Fruit fly (Drosophila melanogaster) whole organism, prepupa: ENCODE measurements around the gene sti.

Experiments used
- Blimp-1 ChIP-seq: fragments of 200-800 bp; sonication (Bioruptor generic); optimal IDR thresholded peaks from 3 replicates; lab custom pipeline; 2017; ENCODE audit warnings: missing biosample characterization, missing genetic modification characterization, mild to moderate bottlenecking, moderate library complexity, missing genetic modification reagents
- CG10631 ChIP-seq: fragments of 200-800 bp; sonication (Bioruptor generic); optimal IDR thresholded peaks from 2 replicates; lab custom pipeline; 2016; ENCODE audit warnings: missing biosample characterization, missing genetic modification characterization
- CG10669 ChIP-seq: fragments of 200-800 bp; sonication (Bioruptor generic); optimal IDR thresholded peaks from 3 replicates; lab custom pipeline; 2018; ENCODE audit warnings: missing biosample characterization, mild to moderate bottlenecking, missing genetic modification characterization, moderate library complexity
- CG11762 ChIP-seq: fragments of 200-800 bp; sonication (Bioruptor generic); optimal IDR thresholded peaks from 3 replicates; lab custom pipeline; 2016; ENCODE audit warnings: missing biosample characterization, missing genetic modification characterization; ENCODE audit not compliant: insufficient read depth
- CG11902 ChIP-seq: fragments of 200-800 bp; sonication (Bioruptor generic); optimal IDR thresholded peaks from 3 replicates; lab custom pipeline; 2016; ENCODE audit warnings: missing biosample characterization, missing genetic modification characterization
- CG15336 ChIP-seq: fragments of 200-800 bp; sonication (Bioruptor generic); IDR thresholded peaks from 2 replicates; pipeline ENCODE4 v1.3.6; 2022; ENCODE audit warnings: missing biosample characterization, missing genetic modification characterization
- CG1621 ChIP-seq: fragments of 200-800 bp; sonication (Bioruptor generic); optimal IDR thresholded peaks from 3 replicates; lab custom pipeline; 2018; ENCODE audit warnings: missing biosample characterization, mild to moderate bottlenecking, missing genetic modification characterization
- CG16779 ChIP-seq: fragments of 200-800 bp; sonication (Bioruptor generic); optimal IDR thresholded peaks from 3 replicates; lab custom pipeline; 2017; ENCODE audit warnings: missing biosample characterization, mild to moderate bottlenecking, missing genetic modification characterization
- CG31627 ChIP-seq: fragments of 200-800 bp; sonication (Bioruptor generic); optimal IDR thresholded peaks from 3 replicates; lab custom pipeline; 2016; ENCODE audit warnings: missing biosample characterization, missing genetic modification characterization
- CG34406 ChIP-seq: fragments of 200-800 bp; sonication (Bioruptor generic); optimal IDR thresholded peaks from 3 replicates; lab custom pipeline; 2016; ENCODE audit warnings: missing biosample characterization, missing genetic modification characterization
- CG3919 ChIP-seq: fragments of 200-800 bp; sonication (Bioruptor generic); optimal IDR thresholded peaks from 3 replicates; lab custom pipeline; 2016; ENCODE audit warnings: missing biosample characterization, missing genetic modification characterization
- CG4318 ChIP-seq: fragments of 200-800 bp; sonication (Bioruptor generic); optimal IDR thresholded peaks from 3 replicates; lab custom pipeline; 2017; ENCODE audit warnings: missing biosample characterization, mild to moderate bottlenecking, missing genetic modification characterization
- CG6163 ChIP-seq: fragments of 200-800 bp; sonication (Bioruptor generic); IDR thresholded peaks from 3 replicates; pipeline ENCODE4 v1.3.6; 2022; ENCODE audit warnings: missing biosample characterization, missing genetic modification characterization
- CG6276 ChIP-seq: fragments of 200-800 bp; sonication (Bioruptor generic); optimal IDR thresholded peaks from 2 replicates; lab custom pipeline; 2017; ENCODE audit warnings: missing biosample characterization, mild to moderate bottlenecking, missing genetic modification characterization
- CG6792 ChIP-seq: fragments of 200-800 bp; sonication (Bioruptor generic); optimal IDR thresholded peaks from 3 replicates; lab custom pipeline; 2016; ENCODE audit warnings: missing biosample characterization, missing genetic modification characterization
- CG6854 ChIP-seq: fragments of 200-800 bp; sonication (Bioruptor generic); optimal IDR thresholded peaks from 2 replicates; lab custom pipeline; 2017; ENCODE audit warnings: missing biosample characterization, mild to moderate bottlenecking, missing genetic modification characterization
- CG7368 ChIP-seq: fragments of 200-800 bp; sonication (Bioruptor generic); optimal IDR thresholded peaks from 3 replicates; lab custom pipeline; 2016; ENCODE audit warnings: missing biosample characterization, missing genetic modification characterization
- CG8119 ChIP-seq: fragments of 200-800 bp; sonication (Bioruptor generic); IDR thresholded peaks from 3 replicates; pipeline ENCODE4 v1.3.6; 2022; ENCODE audit warnings: missing biosample characterization, missing genetic modification characterization
- CG8319 ChIP-seq: fragments of 200-800 bp; sonication (Bioruptor generic); optimal IDR thresholded peaks from 3 replicates; lab custom pipeline; 2016; ENCODE audit warnings: missing biosample characterization, missing genetic modification characterization
- CG8632 ChIP-seq: fragments of 200-800 bp; sonication (Bioruptor generic); optimal IDR thresholded peaks from 3 replicates; lab custom pipeline; 2016; ENCODE audit warnings: missing biosample characterization, missing genetic modification characterization
- Eip75B ChIP-seq: fragments of 200-800 bp; sonication (Bioruptor generic); optimal IDR thresholded peaks from 3 replicates; lab custom pipeline; 2016; ENCODE audit warnings: missing biosample characterization, missing genetic modification characterization
- Ets21C ChIP-seq: fragments of 200-800 bp; sonication (Bioruptor generic); optimal IDR thresholded peaks from 3 replicates; lab custom pipeline; 2016; ENCODE audit warnings: missing biosample characterization, missing genetic modification characterization
- Gug ChIP-seq: fragments of 200-800 bp; sonication (Bioruptor generic); IDR thresholded peaks from 2 replicates; pipeline ENCODE4 v1.3.6; 2022; ENCODE audit warnings: missing biosample characterization, missing genetic modification characterization
- Hr38 ChIP-seq: sonication (Bioruptor generic); optimal IDR thresholded peaks from 2 replicates; lab custom pipeline; 2016; ENCODE audit warnings: missing biosample characterization, missing genetic modification characterization
- Hr4 ChIP-seq: fragments of 200-800 bp; sonication (Bioruptor generic); optimal IDR thresholded peaks from 3 replicates; lab custom pipeline; 2016; ENCODE audit warnings: missing biosample characterization, missing genetic modification characterization
- Lpt ChIP-seq: fragments of 200-800 bp; sonication (Bioruptor generic); optimal IDR thresholded peaks from 3 replicates; lab custom pipeline; 2016; ENCODE audit warnings: missing biosample characterization, missing genetic modification characterization
- Smox ChIP-seq: fragments of 200-800 bp; sonication (Bioruptor generic); optimal IDR thresholded peaks from 3 replicates; lab custom pipeline; 2016; ENCODE audit warnings: missing biosample characterization, missing genetic modification characterization
- Sox102F ChIP-seq: fragments of 200-800 bp; sonication (Bioruptor generic); optimal IDR thresholded peaks from 2 replicates; lab custom pipeline; 2016; ENCODE audit warnings: missing biosample characterization, mild to moderate bottlenecking, missing genetic modification characterization
- Sox14 ChIP-seq: fragments of 200-800 bp; sonication (Bioruptor generic); optimal IDR thresholded peaks from 3 replicates; lab custom pipeline; 2016; ENCODE audit warnings: missing biosample characterization, missing genetic modification characterization
- achi ChIP-seq: fragments of 200-800 bp; sonication (Bioruptor generic); optimal IDR thresholded peaks from 3 replicates; lab custom pipeline; 2016; ENCODE audit warnings: missing biosample characterization, missing genetic modification characterization
- acj6 ChIP-seq: fragments of 200-800 bp; sonication (Bioruptor generic); optimal IDR thresholded peaks from 3 replicates; lab custom pipeline; 2016; ENCODE audit warnings: missing biosample characterization, missing genetic modification characterization
- cyc ChIP-seq: fragments of 200-800 bp; sonication (Bioruptor generic); optimal IDR thresholded peaks from 3 replicates; lab custom pipeline; 2016; ENCODE audit warnings: missing biosample characterization, missing genetic modification characterization
- eg ChIP-seq: fragments of 200-800 bp; sonication (Bioruptor generic); IDR thresholded peaks from 3 replicates; pipeline ENCODE4 v1.3.6; 2022; ENCODE audit warnings: missing biosample characterization, missing genetic modification characterization
- esn ChIP-seq: fragments of 200-800 bp; sonication (Bioruptor generic); optimal IDR thresholded peaks from 2 replicates; lab custom pipeline; 2016; ENCODE audit warnings: missing biosample characterization, mild to moderate bottlenecking, missing genetic modification characterization, moderate library complexity
- fd59A ChIP-seq: fragments of 200-800 bp; sonication (Bioruptor generic); optimal IDR thresholded peaks from 2 replicates; lab custom pipeline; 2017; ENCODE audit warnings: missing biosample characterization, mild to moderate bottlenecking, missing genetic modification characterization, missing genetic modification reagents
- fd85E ChIP-seq: fragments of 200-800 bp; sonication (Bioruptor generic); optimal IDR thresholded peaks from 3 replicates; lab custom pipeline; 2016; ENCODE audit warnings: missing biosample characterization, missing genetic modification characterization
- fkh ChIP-seq: fragments of 200-800 bp; sonication (Bioruptor generic); optimal IDR thresholded peaks from 3 replicates; lab custom pipeline; 2017; ENCODE audit warnings: missing biosample characterization, mild to moderate bottlenecking, missing genetic modification characterization, moderate library complexity
- lz ChIP-seq: fragments of 200-800 bp; sonication (Bioruptor generic); optimal IDR thresholded peaks from 3 replicates; lab custom pipeline; 2016; ENCODE audit warnings: missing biosample characterization, missing genetic modification characterization
- net ChIP-seq: fragments of 200-800 bp; sonication (Bioruptor generic); optimal IDR thresholded peaks from 3 replicates; lab custom pipeline; 2016; ENCODE audit warnings: missing biosample characterization, missing genetic modification characterization
- pdm3 ChIP-seq: fragments of 200-800 bp; sonication (Bioruptor generic); optimal IDR thresholded peaks from 3 replicates; lab custom pipeline; 2016; ENCODE audit warnings: missing biosample characterization, missing genetic modification characterization
- salr ChIP-seq, 2 experiments: fragments of 200-800 bp; sonication (Bioruptor generic); optimal IDR thresholded peaks; 3 replicates each; lab custom pipeline; 2016 to 2018; ENCODE audit warnings: missing biosample characterization in 2 of 2, missing genetic modification characterization in 2 of 2, mild to moderate bottlenecking in 1 of 2
- spab ChIP-seq: fragments of 200-800 bp; sonication (Bioruptor generic); optimal IDR thresholded peaks from 2 replicates; lab custom pipeline; 2017; ENCODE audit warnings: missing biosample characterization, mild to moderate bottlenecking, missing genetic modification characterization, missing genetic modification reagents
- ss ChIP-seq, 2 experiments: fragments of 200-800 bp; sonication (Bioruptor generic); optimal IDR thresholded peaks; 2 replicates in 1 of 2; 3 replicates in 1 of 2; lab custom pipeline; 2017 to 2018; ENCODE audit warnings: mild to moderate bottlenecking in 2 of 2, missing biosample characterization in 2 of 2, missing genetic modification characterization in 2 of 2, moderate library complexity in 1 of 2
- svp ChIP-seq: fragments of 200-800 bp; sonication (Bioruptor generic); peaks from one replicate; lab custom pipeline; 2016; ENCODE audit warnings: missing biosample characterization, missing genetic modification characterization
- topi ChIP-seq: fragments of 200-800 bp; sonication (Bioruptor generic); optimal IDR thresholded peaks from 3 replicates; lab custom pipeline; 2016; ENCODE audit warnings: missing biosample characterization, missing genetic modification characterization
- vri ChIP-seq: fragments of 200-800 bp; sonication (Bioruptor generic); optimal IDR thresholded peaks from 3 replicates; lab custom pipeline; 2016; ENCODE audit warnings: missing biosample characterization, mild to moderate bottlenecking, missing genetic modification characterization

Gene sti

dm6 chr3L:12557736-12558135 is 43.1 kb upstream of the sti start (continued):
- TF ChIP-seq CG11762 (GFP tag; lab: Kevin White, UChicago) = peak; percentile 45
- TF ChIP-seq CG7368 (GFP tag; lab: Kevin White, UChicago) = peak; percentile 51
- peak; percentile 72 for TF ChIP-seq fd59A (GFP tag; lab: Kevin White, UChicago)
- peak; percentile 67 for TF ChIP-seq pdm3
- peak; percentile 69 for TF ChIP-seq Eip75B (GFP tag; lab: Kevin White, UChicago)
- peak; percentile 50 for TF ChIP-seq CG8319 (GFP tag; lab: Kevin White, UChicago)
- TF ChIP-seq spab (GFP tag; lab: Kevin White, UChicago) = peak; percentile 65
- TF ChIP-seq Lpt (GFP tag; lab: Kevin White, UChicago) = no peak
- TF ChIP-seq CG10669 (GFP tag; lab: Kevin White, UChicago) = peak; percentile 70
- peak; percentile 67 for TF ChIP-seq Ets21C
- peak; percentile 62 to 63 for TF ChIP-seq ss (GFP tag; optimal IDR thresholded peaks at IDR 0.05; lab: Kevin White, UChicago)
- TF ChIP-seq fkh (GFP tag; lab: Kevin White, UChicago) = no peak
- no peak for TF ChIP-seq CG15336 (GFP tag; lab: Robert Waterston, UW)
- peak; percentile 81 for TF ChIP-seq CG31627 (GFP tag; lab: Kevin White, UChicago)
- TF ChIP-seq CG6792 (GFP tag; lab: Kevin White, UChicago) = peak; percentile 61
- TF ChIP-seq Sox14 (GFP tag; lab: Kevin White, UChicago) = peak; percentile 74
- peak; percentile 24; the same call in 1 of the 3 replicates for TF ChIP-seq CG8119 (GFP tag; lab: Robert Waterston, UW)
- TF ChIP-seq achi = peak; percentile 70
- TF ChIP-seq Smox (GFP tag; lab: Kevin White, UChicago) = peak; percentile 74
- TF ChIP-seq Gug (GFP tag; lab: Robert Waterston, UW) = no peak
- peak; percentile 79 for TF ChIP-seq topi
- peak; percentile 80 for TF ChIP-seq Sox102F (GFP tag; lab: Kevin White, UChicago)
- TF ChIP-seq CG1621 (tag; lab: Kevin White, UChicago) = peak; percentile 48
- peak; percentile 72 for TF ChIP-seq CG34406
- peak; percentile 52 for TF ChIP-seq Blimp-1 (GFP tag; lab: Kevin White, UChicago)
- no peak for TF ChIP-seq CG16779 (tag; lab: Kevin White, UChicago)
- TF ChIP-seq eg (GFP tag; lab: Robert Waterston, UW) = no peak
- peak; percentile 68 for TF ChIP-seq CG8632 (GFP tag; lab: Kevin White, UChicago)
- no peak for TF ChIP-seq CG6276 (GFP tag; lab: Kevin White, UChicago)
- peak; percentile 5 for TF ChIP-seq CG4318 (GFP tag; lab: Kevin White, UChicago)
- TF ChIP-seq CG3919 (GFP tag; lab: Kevin White, UChicago) = peak; percentile 57

DNA sequence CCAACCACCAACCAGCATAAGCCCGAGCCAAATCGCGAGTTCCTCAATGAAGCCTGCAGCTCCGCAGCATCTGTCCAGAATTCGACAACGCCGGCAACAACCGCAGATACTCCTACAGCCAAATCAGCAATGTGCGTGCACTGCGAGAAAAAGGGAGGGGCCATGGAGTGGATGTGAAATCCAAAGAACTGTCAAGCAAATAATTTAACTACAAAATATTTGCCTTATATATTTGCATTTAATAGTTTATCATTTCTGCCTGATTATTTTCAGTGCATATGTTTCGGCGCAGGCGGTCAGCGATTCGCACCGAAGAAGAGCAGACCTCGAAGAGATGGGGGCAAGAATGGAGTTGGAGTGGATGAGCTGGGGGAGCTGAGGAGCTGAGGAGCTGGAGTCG is 37.1 kb upstream of the sti start:
- TF ChIP-seq Sox102F (GFP tag; lab: Kevin White, UChicago) (peak; percentile 80), acj6 (GFP tag; lab: Kevin White, UChicago) (peak; percentile 71), cyc (peak; percentile 69), Ets21C (peak; percentile 48), CG6854 (peak; percentile 66), Hr38 (GFP tag; lab: Kevin White, UChicago) (no peak), eg (GFP tag; lab: Robert Waterston, UW) (peak; percentile 80), fkh (GFP tag; lab: Kevin White, UChicago) (no peak), CG10631 (GFP tag; lab: Kevin White, UChicago) (peak; percentile 73), Lpt (GFP tag; lab: Kevin White, UChicago) (peak; percentile 14), lz (GFP tag; lab: Kevin White, UChicago) (peak; percentile 78), esn (GFP tag; lab: Kevin White, UChicago) (peak; percentile 83), salr (GFP tag; optimal IDR thresholded peaks at IDR 0.05; lab: Kevin White, UChicago) (peak; percentile 43 to 67), CG15336 (GFP tag; lab: Robert Waterston, UW) (peak; percentile 67), CG6276 (GFP tag; lab: Kevin White, UChicago) (peak; percentile 47), fd85E (GFP tag; lab: Kevin White, UChicago) (no peak), CG8119 (GFP tag; lab: Robert Waterston, UW) (peak; percentile 69), topi (peak; percentile 81), vri (GFP tag; lab: Kevin White, UChicago) (peak; percentile 53), achi (peak; percentile 75), CG1621 (tag; lab: Kevin White, UChicago) (peak; percentile 70), svp (peak; percentile 94), Gug (GFP tag; lab: Robert Waterston, UW) (peak; percentile 42), CG10669 (GFP tag; lab: Kevin White, UChicago) (peak; percentile 82), Blimp-1 (GFP tag; lab: Kevin White, UChicago) (peak; percentile 10), Sox14 (GFP tag; lab: Kevin White, UChicago) (peak; percentile 77), CG6163 (GFP tag; lab: Robert Waterston, UW) (peak; percentile 90), spab (GFP tag; lab: Kevin White, UChicago) (peak; percentile 79), CG6792 (GFP tag; lab: Kevin White, UChicago) (peak; percentile 76), Smox (GFP tag; lab: Kevin White, UChicago) (peak; percentile 69), Hr4 (peak; percentile 63), CG11902 (GFP tag; lab: Kevin White, UChicago) (peak; percentile 64), CG11762 (GFP tag; lab: Kevin White, UChicago) (peak; percentile 41), net (peak; percentile 55), CG3919 (GFP tag; lab: Kevin White, UChicago) (peak; percentile 79), CG8632 (GFP tag; lab: Kevin White, UChicago) (peak; percentile 63)
